Worm (Caenorhabditis elegans) whole organism, L1 larva: ENCODE measurements around the gene srx-45.
A peak's percentile ranks its signal among the peaks of the same experiment; 100 is the strongest.

ENCODE experiments used
- C04F5.9 ChIP-seq: sonication (generic microtip); optimal IDR thresholded peaks from 2 replicates; lab custom pipeline; 2016; ENCODE audit warnings: missing genetic modification characterization, missing compliant biosample characterization
- F16B12.6 ChIP-seq: fragments of 150-350 bp; optimal IDR thresholded peaks from 2 replicates; lab custom pipeline; 2014; ENCODE audit warnings: missing biosample characterization, missing genetic modification characterization
- Y116A8C.19 ChIP-seq: sonication (generic microtip); optimal IDR thresholded peaks from 2 replicates; lab custom pipeline; 2016; ENCODE audit warnings: missing compliant biosample characterization, missing genetic modification characterization, borderline replicate concordance
- aha-1 ChIP-seq: fragments of 150-350 bp; optimal IDR thresholded peaks from 2 replicates; lab custom pipeline; 2014; ENCODE audit warnings: missing biosample characterization, missing genetic modification characterization
- alr-1 ChIP-seq: fragments of 200-800 bp; sonication (Bioruptor generic); optimal IDR thresholded peaks from 2 replicates; lab custom pipeline; 2018; ENCODE audit warnings: borderline replicate concordance, mild to moderate bottlenecking, missing genetic modification characterization, missing compliant biosample characterization
- ama-1 ChIP-seq: fragments of 150-350 bp; optimal IDR thresholded peaks from 2 replicates; lab custom pipeline; 2014
- blmp-1 ChIP-seq: fragments of 150-350 bp; optimal IDR thresholded peaks from 2 replicates; lab custom pipeline; 2014; ENCODE audit warnings: missing biosample characterization, missing genetic modification characterization
- ceh-8 ChIP-seq: fragments of 200-800 bp; sonication (Bioruptor generic); optimal IDR thresholded peaks from 2 replicates; lab custom pipeline; 2018; ENCODE audit warnings: mild to moderate bottlenecking, missing genetic modification characterization, moderate library complexity, missing compliant biosample characterization
- dsc-1 ChIP-seq: sonication (generic microtip); optimal IDR thresholded peaks from 2 replicates; lab custom pipeline; 2016; ENCODE audit warnings: mild to moderate bottlenecking, missing genetic modification characterization, missing compliant biosample characterization
- efl-1 ChIP-seq, 4 experiments: fragments of 150-350 bp; optimal IDR thresholded peaks in 3 of 4; peaks in 1 of 4; 1 replicate in 1 of 4; 2 replicates in 3 of 4; lab custom pipeline; 2014; ENCODE audit warnings: missing biosample characterization in 2 of 4, missing genetic modification characterization in 2 of 4, missing genetic modification reagents in 2 of 4
- efl-3 ChIP-seq: fragments of 200-800 bp; sonication (Bioruptor generic); optimal IDR thresholded peaks from 2 replicates; lab custom pipeline; 2018; ENCODE audit warnings: mild to moderate bottlenecking, missing genetic modification characterization, missing compliant biosample characterization
- egl-27 ChIP-seq, 2 experiments: fragments of 150-350 bp in 1 of 2; sonication (generic microtip); optimal IDR thresholded peaks; 3 replicates each; lab custom pipeline; 2017 to 2018; ENCODE audit warnings: missing biosample characterization in 2 of 2, missing genetic modification characterization in 2 of 2, missing genetic modification reagents in 2 of 2
- elt-2 ChIP-seq: sonication (generic microtip); optimal IDR thresholded peaks from 2 replicates; lab custom pipeline; 2016; ENCODE audit warnings: missing genetic modification characterization, mild to moderate bottlenecking, inconsistent platforms, missing compliant biosample characterization, missing genetic modification reagents
- elt-3 ChIP-seq, 6 experiments: fragments of 150-350 bp in 1 of 6; sonication (generic microtip); optimal IDR thresholded peaks; 2 replicates each; lab custom pipeline; 2017 to 2018; ENCODE audit warnings: missing biosample characterization in 6 of 6, missing genetic modification characterization in 6 of 6, inconsistent platforms in 1 of 6
- grh-1 ChIP-seq: fragments of 200-800 bp; sonication (Bioruptor generic); IDR thresholded peaks from 2 replicates; pipeline ENCODE4 v1.3.6; 2022; ENCODE audit warnings: missing genetic modification reagents, missing genetic modification characterization, missing compliant biosample characterization
- hlh-17 ChIP-seq: fragments of 200-800 bp; sonication (Bioruptor generic); optimal IDR thresholded peaks from 2 replicates; lab custom pipeline; 2018; ENCODE audit warnings: missing genetic modification characterization, mild to moderate bottlenecking, missing compliant biosample characterization, moderate library complexity, borderline replicate concordance
- hlh-4 ChIP-seq: sonication (generic microtip); optimal IDR thresholded peaks from 2 replicates; lab custom pipeline; 2016; ENCODE audit warnings: mild to moderate bottlenecking, missing genetic modification characterization, missing compliant biosample characterization
- jun-1 ChIP-seq: fragments of 150-350 bp; optimal IDR thresholded peaks from 2 replicates; lab custom pipeline; 2014; ENCODE audit warnings: missing biosample characterization, missing genetic modification reagents, missing genetic modification characterization
- lin-13 ChIP-seq: fragments of 150-350 bp; optimal IDR thresholded peaks from 2 replicates; lab custom pipeline; 2014; ENCODE audit warnings: missing biosample characterization, missing genetic modification reagents, missing genetic modification characterization
- lin-14 ChIP-seq: fragments of 200-800 bp; sonication (Bioruptor generic); optimal IDR thresholded peaks from 2 replicates; lab custom pipeline; 2018; ENCODE audit warnings: mild to moderate bottlenecking, missing genetic modification characterization, moderate library complexity, missing compliant biosample characterization
- lsy-2 ChIP-seq, 2 experiments: fragments of 150-350 bp; optimal IDR thresholded peaks; 2 replicates each; lab custom pipeline; 2014; ENCODE audit warnings: missing biosample characterization in 2 of 2, missing genetic modification characterization in 2 of 2
- mab-9 ChIP-seq: fragments of 200-800 bp; sonication (Bioruptor generic); IDR thresholded peaks from 2 replicates; pipeline ENCODE4 v1.3.6; 2022; ENCODE audit warnings: missing genetic modification reagents, missing genetic modification characterization, missing compliant biosample characterization
- mdl-1 ChIP-seq, 2 experiments: fragments of 150-350 bp; optimal IDR thresholded peaks; 2 replicates each; lab custom pipeline; 2014 to 2017; ENCODE audit warnings: missing biosample characterization in 2 of 2, missing genetic modification characterization in 2 of 2, inconsistent platforms in 1 of 2
- mep-1 ChIP-seq: fragments of 150-350 bp; optimal IDR thresholded peaks from 2 replicates; lab custom pipeline; 2014; ENCODE audit warnings: missing biosample characterization, missing genetic modification characterization
- nhr-11 ChIP-seq: fragments of 150-350 bp; optimal IDR thresholded peaks from 2 replicates; lab custom pipeline; 2014; ENCODE audit warnings: missing biosample characterization, missing genetic modification characterization
- nhr-19 ChIP-seq: fragments of 200-800 bp; sonication (Bioruptor generic); conservative IDR thresholded peaks from 2 replicates; pipeline ENCODE4 v1.3.6; 2022; ENCODE audit warnings: missing genetic modification characterization, missing compliant biosample characterization
- nhr-20 ChIP-seq: sonication (generic microtip); optimal IDR thresholded peaks from 2 replicates; lab custom pipeline; 2016; ENCODE audit warnings: mild to moderate bottlenecking, missing genetic modification characterization, missing compliant biosample characterization
- nhr-237 ChIP-seq: fragments of 150-350 bp; optimal IDR thresholded peaks from 2 replicates; lab custom pipeline; 2014; ENCODE audit warnings: missing biosample characterization, missing genetic modification characterization
- nhr-47 ChIP-seq: sonication (generic microtip); optimal IDR thresholded peaks from 2 replicates; lab custom pipeline; 2016; ENCODE audit warnings: mild to moderate bottlenecking, missing genetic modification characterization, moderate library complexity, missing compliant biosample characterization
- nhr-76 ChIP-seq: sonication (generic microtip); optimal IDR thresholded peaks from 2 replicates; lab custom pipeline; 2017; ENCODE audit warnings: missing biosample characterization, missing genetic modification characterization
- nhr-84 ChIP-seq: sonication (generic microtip); optimal IDR thresholded peaks from 2 replicates; lab custom pipeline; 2017; ENCODE audit warnings: missing biosample characterization, missing genetic modification characterization
- nhr-85 ChIP-seq: sonication (generic microtip); peaks from one replicate; lab custom pipeline; 2016; ENCODE audit warnings: missing genetic modification characterization, inconsistent platforms, missing compliant biosample characterization
- nhr-90 ChIP-seq: sonication (generic microtip); optimal IDR thresholded peaks from 2 replicates; lab custom pipeline; 2016; ENCODE audit warnings: mild to moderate bottlenecking, missing genetic modification characterization, missing compliant biosample characterization; ENCODE audit not compliant: poor library complexity
- rnt-1 ChIP-seq: sonication (generic microtip); optimal IDR thresholded peaks from 2 replicates; lab custom pipeline; 2016; ENCODE audit warnings: mild to moderate bottlenecking, missing genetic modification characterization, moderate library complexity, missing compliant biosample characterization
- skn-1 ChIP-seq: fragments of 150-350 bp; optimal IDR thresholded peaks from 2 replicates; lab custom pipeline; 2014; ENCODE audit warnings: missing biosample characterization, missing genetic modification characterization
- snu-23 ChIP-seq: sonication (generic microtip); optimal IDR thresholded peaks from 2 replicates; lab custom pipeline; 2016; ENCODE audit warnings: missing genetic modification characterization, missing compliant biosample characterization
- sox-4 ChIP-seq: sonication (generic microtip); optimal IDR thresholded peaks from 2 replicates; lab custom pipeline; 2016; ENCODE audit warnings: missing genetic modification characterization, missing compliant biosample characterization
- sptf-1 ChIP-seq: fragments of 150-350 bp; optimal IDR thresholded peaks from 2 replicates; lab custom pipeline; 2014; ENCODE audit warnings: missing biosample characterization, missing genetic modification characterization
- sup-37 ChIP-seq: fragments of 200-800 bp; sonication (Bioruptor generic); optimal IDR thresholded peaks from 2 replicates; lab custom pipeline; 2018; ENCODE audit warnings: mild to moderate bottlenecking, missing genetic modification characterization, missing compliant biosample characterization
- tlp-1 ChIP-seq: fragments of 150-350 bp; optimal IDR thresholded peaks from 2 replicates; lab custom pipeline; 2014; ENCODE audit warnings: missing biosample characterization, missing genetic modification characterization
- unc-30 ChIP-seq: sonication (generic microtip); optimal IDR thresholded peaks from 2 replicates; lab custom pipeline; 2017; ENCODE audit warnings: missing biosample characterization, missing genetic modification characterization
- unc-62 ChIP-seq: fragments of 150-350 bp; optimal IDR thresholded peaks from 2 replicates; lab custom pipeline; 2014; ENCODE audit warnings: missing biosample characterization, missing genetic modification reagents, missing genetic modification characterization
- unc-86 ChIP-seq: sonication (generic microtip); optimal IDR thresholded peaks from 2 replicates; lab custom pipeline; 2016; ENCODE audit warnings: missing genetic modification characterization, missing compliant biosample characterization
- unc-98 ChIP-seq: fragments of 200-800 bp; sonication (Bioruptor generic); IDR thresholded peaks from 2 replicates; pipeline ENCODE4 v1.3.6; 2022; ENCODE audit warnings: missing genetic modification characterization, missing compliant biosample characterization
- zip-4 ChIP-seq: fragments of 200-800 bp; sonication (Bioruptor generic); optimal IDR thresholded peaks from 2 replicates; lab custom pipeline; 2018; ENCODE audit warnings: mild to moderate bottlenecking, missing genetic modification characterization, moderate library complexity, missing compliant biosample characterization
- ztf-4 ChIP-seq: fragments of 150-350 bp; optimal IDR thresholded peaks from 2 replicates; lab custom pipeline; 2014; ENCODE audit warnings: missing biosample characterization, missing genetic modification characterization

srx-45 gene

DNA sequence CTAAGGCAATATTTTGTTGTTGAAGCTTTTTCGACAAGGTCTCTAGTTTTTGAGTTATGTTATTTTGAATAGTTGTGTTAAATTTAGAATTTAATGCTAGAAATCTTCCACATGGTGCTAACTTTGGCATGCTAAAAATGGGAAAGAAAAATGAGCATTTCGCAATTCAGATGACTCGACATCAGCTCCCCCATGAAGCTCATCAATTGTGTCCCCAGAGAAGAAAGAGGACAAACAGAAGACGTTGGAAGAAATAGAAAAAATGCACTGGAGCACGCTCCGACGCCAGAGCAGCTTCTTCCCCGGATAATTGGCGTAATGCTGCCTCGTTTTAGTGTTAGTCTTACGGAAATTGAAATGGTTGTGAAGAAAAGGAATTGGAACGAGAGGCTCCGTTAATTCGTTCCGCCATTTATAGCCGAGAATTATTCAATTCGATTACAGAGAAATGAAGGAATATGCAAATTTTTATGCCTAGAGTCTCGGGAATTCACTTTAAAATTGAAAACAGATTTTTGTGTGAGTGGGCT, 35.0 kb downstream of the srx-45 start (continued):
- TF ChIP-seq rnt-1 (tag; lab: Kevin White, UChicago): no peak

DNA sequence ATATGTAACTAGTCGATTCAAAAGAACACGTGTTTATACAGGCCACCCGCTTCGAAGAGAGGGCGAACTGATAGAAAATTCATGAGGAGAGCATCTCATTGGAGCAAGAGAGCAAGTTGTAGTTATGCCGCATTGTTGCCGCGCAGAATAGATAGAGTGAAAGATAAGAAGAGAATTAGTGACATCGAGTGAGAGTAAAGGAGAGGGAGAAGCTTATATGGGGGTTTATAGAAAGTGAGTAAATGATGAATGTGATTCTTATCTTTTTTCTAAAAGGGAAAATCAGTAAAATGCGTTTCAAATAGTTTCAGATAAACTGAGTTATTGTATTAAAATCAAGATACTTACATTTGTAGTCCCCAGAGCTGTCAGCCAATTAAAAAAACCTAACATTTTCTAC, 36.3 kb downstream of the srx-45 start:
- TF ChIP-seq sptf-1 (tag; lab: Kevin White, UChicago): no peak
- TF ChIP-seq elt-2 (tag; lab: Kevin White, UChicago): peak; percentile 47
- TF ChIP-seq lin-14 (GFP tag; lab: Kevin White, UChicago): peak; percentile 24
- TF ChIP-seq alr-1 (tag; lab: Kevin White, UChicago): no peak
- TF ChIP-seq jun-1 (tag; lab: Kevin White, UChicago): no peak
- no peak for TF ChIP-seq nhr-237 (tag; lab: Kevin White, UChicago)
- no peak for TF ChIP-seq tlp-1
- TF ChIP-seq efl-1 (optimal IDR thresholded peaks at IDR 0.05; lab: Kevin White, UChicago): no peak
- peak in 1 of 2 experiments; percentile 42 for TF ChIP-seq efl-1 (GFP tag; optimal IDR thresholded peaks at IDR 0.05 in 1 of 2; lab: Kevin White, UChicago)
- peak; percentile 15 for TF ChIP-seq blmp-1 (tag; lab: Kevin White, UChicago)
- TF ChIP-seq, all 84 proteins: peak for 4

DNA sequence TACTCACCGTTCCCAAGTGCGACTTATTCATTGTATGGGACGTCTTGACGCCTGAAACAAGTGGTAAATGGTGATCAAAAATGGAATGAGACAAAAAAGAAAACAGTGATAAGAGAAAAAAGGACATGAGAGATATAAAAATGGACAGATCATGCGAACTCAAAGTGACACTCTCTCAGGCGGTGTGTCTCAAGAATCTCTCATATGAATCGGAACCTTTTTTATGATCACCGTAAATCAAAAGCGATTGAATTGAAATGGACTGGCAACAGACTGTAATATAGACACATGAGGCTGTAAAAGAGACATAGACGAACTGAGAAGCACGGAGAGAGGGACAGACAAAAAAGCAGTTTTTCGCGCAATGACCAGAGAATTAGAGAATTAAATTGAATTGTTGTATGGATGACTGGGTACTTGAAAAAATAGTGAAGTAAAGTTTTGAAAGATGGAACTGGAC, 37.5 kb downstream of the srx-45 start, which contains the start of gene clip-1:
clip-1 (minus strand) TSS at position 51 of the 460 bp plus-strand sequence.
- TF ChIP-seq nhr-237 (tag; lab: Kevin White, UChicago) (peak; percentile 14), skn-1 (tag; lab: Kevin White, UChicago) (no peak), tlp-1 (no peak), egl-27 (tag; optimal IDR thresholded peaks at IDR 0.05; lab: Kevin White, UChicago) (no peak), snu-23 (GFP tag; lab: Kevin White, UChicago) (peak; percentile 53), ztf-4 (tag; lab: Kevin White, UChicago) (no peak), jun-1 (tag; lab: Kevin White, UChicago) (no peak), elt-3 (tag; optimal IDR thresholded peaks at IDR 0.05; lab: Kevin White, UChicago) (peak in 5 of 6 experiments; percentile 40 to 74 (median 50)), mep-1 (tag; lab: Kevin White, UChicago) (peak; percentile 20), sox-4 (tag; lab: Kevin White, UChicago) (no peak), hlh-17 (GFP tag; lab: Kevin White, UChicago) (no peak), unc-86 (no peak), dsc-1 (tag; lab: Kevin White, UChicago) (no peak), sptf-1 (tag; lab: Kevin White, UChicago) (no peak), nhr-47 (tag; lab: Kevin White, UChicago) (peak; percentile 19), nhr-11 (no peak), C04F5.9 (tag; lab: Kevin White, UChicago) (no peak), alr-1 (tag; lab: Kevin White, UChicago) (no peak), efl-3 (GFP tag; lab: Kevin White, UChicago) (no peak), hlh-4 (tag; lab: Kevin White, UChicago) (no peak), blmp-1 (tag; lab: Kevin White, UChicago) (peak; percentile 76), grh-1 (GFP tag; lab: Robert Waterston, UW) (no peak), ceh-8 (no peak), mdl-1 (tag; optimal IDR thresholded peaks at IDR 0.05; lab: Kevin White, UChicago) (peak in 1 of 2 experiments; percentile 21), efl-1 (optimal IDR thresholded peaks at IDR 0.05; lab: Kevin White, UChicago) (peak; percentile 18 to 22), efl-1 (GFP tag; optimal IDR thresholded peaks at IDR 0.05 in 1 of 2; lab: Kevin White, UChicago) (no peak), nhr-84 (tag; lab: Kevin White, UChicago) (no peak), nhr-90 (tag; lab: Kevin White, UChicago) (peak; percentile 11), lin-13 (GFP tag; lab: Kevin White, UChicago) (no peak), F16B12.6 (tag; lab: Kevin White, UChicago) (no peak), unc-30 (tag; lab: Kevin White, UChicago) (no peak), nhr-85 (tag; lab: Kevin White, UChicago) (peak; percentile 74), aha-1 (tag; lab: Kevin White, UChicago) (no peak), nhr-20 (peak; percentile 52), nhr-19 (GFP tag; lab: Robert Waterston, UW) (no peak), lin-14 (GFP tag; lab: Kevin White, UChicago) (peak; percentile 68), zip-4 (GFP tag; lab: Kevin White, UChicago) (no peak), unc-98 (GFP tag; lab: Robert Waterston, UW) (no peak), ama-1 (lab: Kevin White, UChicago) (no peak), mab-9 (GFP tag; lab: Robert Waterston, UW) (no peak), unc-62 (GFP tag; lab: Kevin White, UChicago) (no peak), sup-37 (no peak), nhr-76 (tag; lab: Kevin White, UChicago) (no peak), lsy-2 (tag; optimal IDR thresholded peaks at IDR 0.05; lab: Kevin White, UChicago) (peak in 1 of 2 experiments; percentile 44), Y116A8C.19 (tag; lab: Kevin White, UChicago) (no peak)
